Worm (Caenorhabditis elegans) whole organism, mixed stage, embryonic: ENCODE results near the gene srb-12.

Experiments used
- bed-3 ChIP-seq: fragments of 200-800 bp; sonication (Bioruptor generic); optimal IDR thresholded peaks from 3 replicates; lab custom pipeline; 2018; ENCODE audit warnings: mild to moderate bottlenecking, missing genetic modification characterization, moderate library complexity, missing compliant biosample characterization
- blmp-1 ChIP-seq: fragments of 150-350 bp; optimal IDR thresholded peaks from 2 replicates; lab custom pipeline; 2014; ENCODE audit warnings: missing biosample characterization, missing genetic modification characterization
- ceh-39 ChIP-seq: fragments of 150-350 bp; optimal IDR thresholded peaks from 2 replicates; lab custom pipeline; 2014; ENCODE audit warnings: missing biosample characterization, missing genetic modification characterization
- ceh-43 ChIP-seq: fragments of 200-800 bp; sonication (Bioruptor generic); optimal IDR thresholded peaks from 2 replicates; lab custom pipeline; 2018; ENCODE audit warnings: mild to moderate bottlenecking, missing genetic modification characterization, moderate library complexity, missing compliant biosample characterization
- ceh-83 ChIP-seq: fragments of 200-800 bp; sonication (Bioruptor generic); optimal IDR thresholded peaks from 2 replicates; lab custom pipeline; 2018; ENCODE audit warnings: mild to moderate bottlenecking, missing genetic modification characterization, missing compliant biosample characterization
- ces-1 ChIP-seq: fragments of 150-350 bp; optimal IDR thresholded peaks from 2 replicates; lab custom pipeline; 2014; ENCODE audit warnings: missing biosample characterization, missing genetic modification reagents, missing genetic modification characterization
- cnd-1 ChIP-seq: fragments of 200-800 bp; sonication (Bioruptor generic); optimal IDR thresholded peaks from 2 replicates; lab custom pipeline; 2018; ENCODE audit warnings: mild to moderate bottlenecking, missing genetic modification characterization, missing compliant biosample characterization
- drap-1 ChIP-seq: fragments of 200-800 bp; sonication (Bioruptor generic); optimal IDR thresholded peaks from 3 replicates; lab custom pipeline; 2018; ENCODE audit warnings: mild to moderate bottlenecking, missing genetic modification characterization, missing compliant biosample characterization
- elt-1 ChIP-seq: sonication (generic microtip); optimal IDR thresholded peaks from 2 replicates; lab custom pipeline; 2017; ENCODE audit warnings: missing genetic modification characterization, mild to moderate bottlenecking, missing compliant biosample characterization, antibody characterized with exemption, moderate library complexity, borderline replicate concordance; ENCODE audit not compliant: insufficient read depth
- elt-3 ChIP-seq: fragments of 150-350 bp; optimal IDR thresholded peaks from 2 replicates; lab custom pipeline; 2014; ENCODE audit warnings: missing biosample characterization, missing genetic modification characterization
- flh-1 ChIP-seq: fragments of 200-800 bp; sonication (Bioruptor generic); optimal IDR thresholded peaks from 2 replicates; lab custom pipeline; 2018; ENCODE audit warnings: mild to moderate bottlenecking, missing genetic modification characterization, moderate library complexity, missing compliant biosample characterization
- ham-2 ChIP-seq: fragments of 200-800 bp; sonication (Bioruptor generic); optimal IDR thresholded peaks from 2 replicates; lab custom pipeline; 2018; ENCODE audit warnings: mild to moderate bottlenecking, missing genetic modification characterization, missing compliant biosample characterization
- hlh-1 ChIP-seq: fragments of 150-350 bp; optimal IDR thresholded peaks from 2 replicates; lab custom pipeline; 2014; ENCODE audit warnings: missing biosample characterization, missing genetic modification reagents, missing genetic modification characterization
- lin-13 ChIP-seq: fragments of 150-350 bp; optimal IDR thresholded peaks from 2 replicates; lab custom pipeline; 2014; ENCODE audit warnings: missing biosample characterization, missing genetic modification characterization
- lin-32 ChIP-seq: fragments of 200-800 bp; sonication (Bioruptor generic); optimal IDR thresholded peaks from 2 replicates; lab custom pipeline; 2018; ENCODE audit warnings: mild to moderate bottlenecking, missing genetic modification characterization, missing compliant biosample characterization
- lsy-2 ChIP-seq: fragments of 150-350 bp; optimal IDR thresholded peaks from 2 replicates; lab custom pipeline; 2014; ENCODE audit warnings: missing biosample characterization, missing genetic modification characterization
- mab-5 ChIP-seq: fragments of 150-350 bp; optimal IDR thresholded peaks from 2 replicates; lab custom pipeline; 2014; ENCODE audit warnings: missing biosample characterization, missing genetic modification characterization
- mls-2 ChIP-seq: sonication (generic microtip); optimal IDR thresholded peaks from 2 replicates; lab custom pipeline; 2016; ENCODE audit warnings: mild to moderate bottlenecking, missing genetic modification characterization, moderate library complexity, missing compliant biosample characterization
- nhr-12 ChIP-seq: fragments of 150-350 bp; optimal IDR thresholded peaks from 2 replicates; lab custom pipeline; 2014; ENCODE audit warnings: missing biosample characterization, missing genetic modification characterization
- nhr-2 ChIP-seq: fragments of 150-350 bp; optimal IDR thresholded peaks from 2 replicates; lab custom pipeline; 2014; ENCODE audit warnings: missing biosample characterization, missing genetic modification characterization
- nhr-237 ChIP-seq: fragments of 150-350 bp; optimal IDR thresholded peaks from 2 replicates; lab custom pipeline; 2014; ENCODE audit warnings: missing biosample characterization, missing genetic modification characterization
- nhr-28 ChIP-seq: fragments of 150-350 bp; optimal IDR thresholded peaks from 2 replicates; lab custom pipeline; 2014; ENCODE audit warnings: missing biosample characterization, missing genetic modification characterization
- nhr-76 ChIP-seq: sonication (generic microtip); optimal IDR thresholded peaks from 2 replicates; lab custom pipeline; 2017; ENCODE audit warnings: missing biosample characterization, missing genetic modification characterization
- sem-2 ChIP-seq: fragments of 200-800 bp; sonication (Bioruptor generic); optimal IDR thresholded peaks from 2 replicates; lab custom pipeline; 2018; ENCODE audit warnings: mild to moderate bottlenecking, missing genetic modification characterization, missing compliant biosample characterization
- snpc-4 ChIP-seq: fragments of 150-350 bp; optimal IDR thresholded peaks from 2 replicates; lab custom pipeline; 2014; ENCODE audit warnings: missing biosample characterization, missing genetic modification characterization
- sptf-1 ChIP-seq: sonication (generic microtip); optimal IDR thresholded peaks from 2 replicates; lab custom pipeline; 2017; ENCODE audit warnings: mild to moderate bottlenecking, missing genetic modification characterization, moderate library complexity, missing compliant biosample characterization
- tbx-8 ChIP-seq: fragments of 200-800 bp; sonication (Bioruptor generic); optimal IDR thresholded peaks from 2 replicates; lab custom pipeline; 2018; ENCODE audit warnings: mild to moderate bottlenecking, missing genetic modification characterization, moderate library complexity, missing compliant biosample characterization
- unc-120 ChIP-seq: sonication (generic microtip); optimal IDR thresholded peaks from 2 replicates; lab custom pipeline; 2017; ENCODE audit warnings: missing genetic modification characterization, missing compliant biosample characterization; ENCODE audit not compliant: poor library complexity, severe bottlenecking
- unc-39 ChIP-seq: fragments of 150-350 bp; optimal IDR thresholded peaks from 2 replicates; lab custom pipeline; 2014; ENCODE audit warnings: missing biosample characterization, missing genetic modification characterization
- unc-62 ChIP-seq: fragments of 150-350 bp; optimal IDR thresholded peaks from 2 replicates; lab custom pipeline; 2014; ENCODE audit warnings: missing biosample characterization, missing genetic modification reagents, missing genetic modification characterization
- zip-8 ChIP-seq: fragments of 150-350 bp; optimal IDR thresholded peaks from 2 replicates; lab custom pipeline; 2014; ENCODE audit warnings: missing biosample characterization, missing genetic modification characterization
- ztf-11 ChIP-seq: fragments of 150-350 bp; optimal IDR thresholded peaks from 2 replicates; lab custom pipeline; 2014; ENCODE audit warnings: missing biosample characterization, missing genetic modification characterization

The srb-12 gene

ce11 chrII:5171610-5172009 lies 17.2 kb upstream of the srb-12 start, which contains the start of gene C27D6.15:
Gene C27D6.15 (plus strand): TSS chrII:5171910.
- no peak for TF ChIP-seq nhr-12 (tag; lab: Kevin White, UChicago)

- TF ChIP-seq nhr-2 (tag; lab: Kevin White, UChicago) (no peak), snpc-4 (no peak), nhr-237 (tag; lab: Kevin White, UChicago) (no peak), zip-8 (no peak), cnd-1 (no peak), drap-1 (no peak), unc-39 (no peak), blmp-1 (tag; lab: Kevin White, UChicago) (no peak), lin-13 (tag; lab: Kevin White, UChicago) (no peak), mab-5 (tag; lab: Kevin White, UChicago) (no peak), mls-2 (tag; lab: Kevin White, UChicago) (no peak), sem-2 (GFP tag; lab: Kevin White, UChicago) (no peak), ceh-43 (no peak), bed-3 (no peak), nhr-76 (tag; lab: Kevin White, UChicago) (no peak), ceh-83 (no peak), elt-1 (no peak), tbx-8 (GFP tag; lab: Kevin White, UChicago) (no peak), lsy-2 (tag; lab: Kevin White, UChicago) (no peak), elt-3 (tag; lab: Kevin White, UChicago) (no peak)
Measured at ce11 chrII:5170932-5171331, 16.5 kb upstream of the srb-12 start, which contains the start of gene srb-1. Gene srb-1 (minus strand): TSS chrII:5171032.

ce11 chrII:5166738-5167137 lies 12.3 kb upstream of the srb-12 start, which contains the start of gene srb-3:
Gene srb-3 (minus strand): TSS chrII:5166838.
- no peak for TF ChIP-seq flh-1 (GFP tag; lab: Kevin White, UChicago)
- no peak for TF ChIP-seq ceh-39 (tag; lab: Kevin White, UChicago)
- TF ChIP-seq mls-2 (tag; lab: Kevin White, UChicago) = no peak
- TF ChIP-seq lin-13 (tag; lab: Kevin White, UChicago) = no peak
- no peak for TF ChIP-seq bed-3
- TF ChIP-seq tbx-8 (GFP tag; lab: Kevin White, UChicago) = no peak
- TF ChIP-seq sptf-1 (tag; lab: Kevin White, UChicago) = no peak
- TF ChIP-seq ceh-83 = no peak
- no peak for TF ChIP-seq unc-62 (GFP tag; lab: Kevin White, UChicago)
- no peak for TF ChIP-seq lin-32 (GFP tag; lab: Kevin White, UChicago)
- TF ChIP-seq zip-8 = no peak
- TF ChIP-seq nhr-12 (tag; lab: Kevin White, UChicago) = no peak
- no peak for TF ChIP-seq nhr-28 (tag; lab: Kevin White, UChicago)
- TF ChIP-seq hlh-1 (tag; lab: Kevin White, UChicago) = no peak
- TF ChIP-seq ces-1 = no peak
- no peak for TF ChIP-seq ztf-11 (tag; lab: Kevin White, UChicago)
- no peak for TF ChIP-seq cnd-1
- no peak for TF ChIP-seq ham-2 (GFP tag; lab: Kevin White, UChicago)

ce11 chrII:5163283-5163682 lies 8.8 kb upstream of the srb-12 start, which contains the start of gene srb-5:
Gene srb-5 (minus strand): TSS chrII:5163383.
- no peak for TF ChIP-seq elt-1
- no peak for TF ChIP-seq unc-62 (GFP tag; lab: Kevin White, UChicago)
- TF ChIP-seq lsy-2 (tag; lab: Kevin White, UChicago) = no peak
- no peak for TF ChIP-seq nhr-237 (tag; lab: Kevin White, UChicago)
- TF ChIP-seq nhr-12 (tag; lab: Kevin White, UChicago) = no peak
- TF ChIP-seq ceh-43 = no peak
- no peak for TF ChIP-seq nhr-2 (tag; lab: Kevin White, UChicago)
- no peak for TF ChIP-seq hlh-1 (tag; lab: Kevin White, UChicago)
- no peak for TF ChIP-seq blmp-1 (tag; lab: Kevin White, UChicago)
- TF ChIP-seq mls-2 (tag; lab: Kevin White, UChicago) = no peak
- TF ChIP-seq lin-13 (tag; lab: Kevin White, UChicago) = no peak
- TF ChIP-seq zip-8 = no peak
- TF ChIP-seq unc-120 (tag; lab: Kevin White, UChicago) = no peak
- no peak for TF ChIP-seq nhr-76 (tag; lab: Kevin White, UChicago)
- TF ChIP-seq unc-39 = no peak
- no peak for TF ChIP-seq flh-1 (GFP tag; lab: Kevin White, UChicago)
- TF ChIP-seq tbx-8 (GFP tag; lab: Kevin White, UChicago) = no peak
